Fruit fly (Drosophila melanogaster): Measurements from ENCODE around the gene Hmx.

DNA sequence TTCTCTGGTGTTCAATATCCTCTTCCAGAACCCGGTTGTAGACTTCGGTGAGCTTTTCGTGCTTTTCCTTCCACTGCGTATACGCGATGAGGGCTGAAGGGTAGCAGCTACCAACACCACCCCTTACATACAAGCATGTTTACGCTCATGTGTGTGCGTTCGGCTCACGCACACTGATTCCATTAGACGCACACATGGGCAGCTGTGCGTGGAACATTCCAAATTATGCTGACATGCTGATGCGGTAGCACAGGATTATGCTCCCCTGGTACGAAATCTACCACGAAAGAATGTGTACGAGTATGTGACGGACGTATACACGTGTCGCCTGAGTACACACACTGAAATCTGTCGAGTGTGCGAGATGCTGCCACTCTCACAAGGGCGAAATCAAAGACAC is 45.0 kb downstream of the Hmx start:
- TF ChIP-seq CG8632 (GFP tag; optimal IDR thresholded peaks at IDR 0.05): no peak
- TF ChIP-seq cyc (GFP tag; optimal IDR thresholded peaks at IDR 0.05): no peak
- no peak for TF ChIP-seq CG4318 (GFP tag; optimal IDR thresholded peaks at IDR 0.05)
- no peak for TF ChIP-seq Sox102F (GFP tag; optimal IDR thresholded peaks at IDR 0.05)
- no peak for TF ChIP-seq salr (GFP tag; optimal IDR thresholded peaks at IDR 0.05)
- TF ChIP-seq Met (GFP tag; optimal IDR thresholded peaks at IDR 0.05): no peak
- TF ChIP-seq fd85E (GFP tag; optimal IDR thresholded peaks at IDR 0.05): no peak

Measured in whole organism, prepupa.